Fruit fly (Drosophila melanogaster) whole organism, embryonic: Measurements from ENCODE around the gene CG10376.

Experiments used
- Bdp1 ChIP-seq: fragments of 200-800 bp; sonication (Bioruptor generic); optimal IDR thresholded peaks from 3 replicates; lab custom pipeline; 2016; ENCODE audit warnings: missing biosample characterization, missing genetic modification characterization
- BtbVII ChIP-seq: fragments of 200-800 bp; sonication (Bioruptor generic); optimal IDR thresholded peaks from 3 replicates; lab custom pipeline; 2017; ENCODE audit warnings: missing biosample characterization, mild to moderate bottlenecking, missing genetic modification characterization
- CG10366 ChIP-seq: fragments of 200-800 bp; sonication (Bioruptor generic); IDR thresholded peaks from 2 replicates; pipeline ENCODE4 v1.3.6; 2022; ENCODE audit warnings: missing biosample characterization, missing genetic modification characterization
- CG11398 ChIP-seq: fragments of 200-800 bp; sonication (Bioruptor generic); optimal IDR thresholded peaks from 2 replicates; lab custom pipeline; 2016; ENCODE audit warnings: missing biosample characterization, missing genetic modification characterization
- CG12236 ChIP-seq: fragments of 200-800 bp; sonication (Bioruptor generic); optimal IDR thresholded peaks from 2 replicates; lab custom pipeline; 2016; ENCODE audit warnings: missing biosample characterization, missing genetic modification characterization
- CG1233 ChIP-seq: fragments of 200-800 bp; sonication (Bioruptor generic); optimal IDR thresholded peaks from 4 replicates; lab custom pipeline; 2018; ENCODE audit warnings: missing biosample characterization, mild to moderate bottlenecking, missing genetic modification characterization
- CG13296 ChIP-seq: fragments of 200-800 bp; sonication (Bioruptor generic); optimal IDR thresholded peaks from 3 replicates; lab custom pipeline; 2018; ENCODE audit warnings: missing biosample characterization, mild to moderate bottlenecking, missing genetic modification characterization
- CG13424 ChIP-seq: fragments of 200-800 bp; sonication (Bioruptor generic); optimal IDR thresholded peaks from 2 replicates; lab custom pipeline; 2019; ENCODE audit warnings: missing biosample characterization, mild to moderate bottlenecking, missing genetic modification characterization, moderate library complexity
- CG4617 ChIP-seq: fragments of 200-800 bp; sonication (Bioruptor generic); optimal IDR thresholded peaks from 3 replicates; lab custom pipeline; 2016; ENCODE audit warnings: missing biosample characterization, missing genetic modification characterization, borderline replicate concordance
- CG4707 ChIP-seq: fragments of 200-800 bp; sonication (Bioruptor generic); optimal IDR thresholded peaks from 2 replicates; lab custom pipeline; 2018; ENCODE audit warnings: missing biosample characterization, mild to moderate bottlenecking, missing genetic modification characterization, moderate library complexity
- CG6272 ChIP-seq: fragments of 200-800 bp; sonication (Bioruptor generic); IDR thresholded peaks from 2 replicates; pipeline ENCODE4 v1.3.6; 2022; ENCODE audit warnings: missing biosample characterization, missing genetic modification characterization
- CG6689 ChIP-seq: fragments of 200-800 bp; sonication (Bioruptor generic); IDR thresholded peaks from 2 replicates; pipeline ENCODE4 v1.3.6; 2022; ENCODE audit warnings: missing biosample characterization, missing genetic modification characterization
- CG6791 ChIP-seq: fragments of 200-800 bp; sonication (Bioruptor generic); IDR thresholded peaks from 3 replicates; pipeline ENCODE4 v1.3.6; 2022; ENCODE audit warnings: missing biosample characterization, missing genetic modification characterization; ENCODE audit not compliant: partially characterized antibody
- CG7786 ChIP-seq: fragments of 200-800 bp; sonication (Bioruptor generic); optimal IDR thresholded peaks from 2 replicates; lab custom pipeline; 2016; ENCODE audit warnings: missing biosample characterization, missing genetic modification characterization
- CG8281 ChIP-seq: fragments of 200-800 bp; sonication (Bioruptor generic); optimal IDR thresholded peaks from 2 replicates; lab custom pipeline; 2018; ENCODE audit warnings: missing biosample characterization, mild to moderate bottlenecking, missing genetic modification characterization, moderate library complexity
- CG8478 ChIP-seq: fragments of >200 bp; optimal IDR thresholded peaks from 2 replicates; lab custom pipeline; 2018
- CG8924 ChIP-seq: fragments of 200-800 bp; optimal IDR thresholded peaks from 3 replicates; lab custom pipeline; 2019; ENCODE audit warnings: missing biosample characterization, mild to moderate bottlenecking, missing genetic modification characterization, moderate library complexity
- CG9876 ChIP-seq: fragments of 200-800 bp; sonication (Bioruptor generic); optimal IDR thresholded peaks from 2 replicates; lab custom pipeline; 2016; ENCODE audit warnings: missing biosample characterization, missing genetic modification characterization
- Dad ChIP-seq: fragments of 200-800 bp; sonication (Bioruptor generic); optimal IDR thresholded peaks from 3 replicates; lab custom pipeline; 2016; ENCODE audit warnings: missing biosample characterization, missing genetic modification characterization
- E2f1 ChIP-seq: fragments of 200-800 bp; sonication (Bioruptor generic); IDR thresholded peaks from 2 replicates; pipeline ENCODE4 v1.3.6; 2022; ENCODE audit warnings: missing biosample characterization, missing genetic modification characterization
- H2.0 ChIP-seq: fragments of 200-800 bp; sonication (Bioruptor generic); IDR thresholded peaks from 2 replicates; pipeline ENCODE4 v1.3.6; 2022; ENCODE audit warnings: missing biosample characterization, missing genetic modification characterization
- Med ChIP-seq: fragments of 200-800 bp; sonication (Bioruptor generic); peaks from one replicate; lab custom pipeline; 2016; ENCODE audit warnings: missing biosample characterization, missing genetic modification characterization, mild to moderate bottlenecking, inconsistent platforms, moderate library complexity
- NC2β ChIP-seq: fragments of 200-800 bp; sonication (Bioruptor generic); optimal IDR thresholded peaks from 2 replicates; lab custom pipeline; 2016; ENCODE audit warnings: missing biosample characterization, missing genetic modification characterization
- Spps ChIP-seq: fragments of 200-800 bp; sonication (Bioruptor generic); optimal IDR thresholded peaks from 2 replicates; lab custom pipeline; 2018; ENCODE audit warnings: missing biosample characterization, mild to moderate bottlenecking, missing genetic modification characterization
- Trl ChIP-seq, 3 experiments: fragments of >200 bp in 2 of 3; fragments of 200-800 bp in 1 of 3; sonication (Bioruptor generic) in 1 of 3; optimal IDR thresholded peaks; 2 replicates in 1 of 3; 3 replicates in 2 of 3; lab custom pipeline; 2016 to 2017; ENCODE audit warnings: missing biosample characterization in 1 of 3, missing genetic modification characterization in 1 of 3
- ap ChIP-seq: fragments of 200-800 bp; sonication (Bioruptor generic); IDR thresholded peaks from 2 replicates; pipeline ENCODE4 v1.3.6; 2022; ENCODE audit warnings: missing biosample characterization, missing genetic modification characterization
- az2 ChIP-seq: fragments of 200-800 bp; sonication (Bioruptor generic); optimal IDR thresholded peaks from 3 replicates; lab custom pipeline; 2016; ENCODE audit warnings: missing biosample characterization, missing genetic modification characterization
- bigmax ChIP-seq: fragments of 200-800 bp; sonication (Bioruptor generic); optimal IDR thresholded peaks from 2 replicates; lab custom pipeline; 2018; ENCODE audit warnings: missing biosample characterization, mild to moderate bottlenecking, missing genetic modification characterization
- br ChIP-seq: fragments of >200 bp; optimal IDR thresholded peaks from 2 replicates; lab custom pipeline; 2017
- btn ChIP-seq: fragments of 200-800 bp; sonication (Bioruptor generic); optimal IDR thresholded peaks from 2 replicates; lab custom pipeline; 2016; ENCODE audit warnings: missing biosample characterization, missing genetic modification characterization
- ci ChIP-seq: fragments of 200-800 bp; sonication (Bioruptor generic); IDR thresholded peaks from 3 replicates; pipeline ENCODE4 v1.3.6; 2022; ENCODE audit warnings: missing biosample characterization, missing genetic modification characterization
- emc ChIP-seq: fragments of 200-800 bp; sonication (Bioruptor generic); optimal IDR thresholded peaks from 2 replicates; lab custom pipeline; 2016; ENCODE audit warnings: missing biosample characterization, missing genetic modification characterization
- h ChIP-seq: fragments of >200 bp; optimal IDR thresholded peaks from 2 replicates; lab custom pipeline; 2017
- her ChIP-seq: fragments of 200-800 bp; sonication (Bioruptor generic); optimal IDR thresholded peaks from 2 replicates; lab custom pipeline; 2016; ENCODE audit warnings: missing biosample characterization, missing genetic modification characterization
- kay ChIP-seq: fragments of 200-800 bp; sonication (Bioruptor generic); optimal IDR thresholded peaks from 2 replicates; lab custom pipeline; 2016; ENCODE audit warnings: missing biosample characterization, missing genetic modification characterization
- kni ChIP-seq: fragments of 200-800 bp; sonication (Bioruptor generic); optimal IDR thresholded peaks from 3 replicates; lab custom pipeline; 2017; ENCODE audit warnings: mild to moderate bottlenecking, missing biosample characterization, missing genetic modification reagents, missing genetic modification characterization
- lilli ChIP-seq: fragments of 200-800 bp; sonication (Bioruptor generic); optimal IDR thresholded peaks from 3 replicates; lab custom pipeline; 2016; ENCODE audit warnings: missing biosample characterization, missing genetic modification characterization
- lmd ChIP-seq: fragments of 200-800 bp; sonication (Bioruptor generic); IDR thresholded peaks from 2 replicates; pipeline ENCODE4 v1.3.6; 2022; ENCODE audit warnings: missing biosample characterization, missing genetic modification characterization
- lola ChIP-seq, 3 experiments: fragments of >200 bp in 2 of 3; fragments of 200-800 bp in 1 of 3; sonication (Bioruptor generic) in 1 of 3; optimal IDR thresholded peaks; 2 replicates each; lab custom pipeline; 2017 to 2019; ENCODE audit warnings: missing biosample characterization in 3 of 3, missing genetic modification characterization in 3 of 3, mild to moderate bottlenecking in 1 of 3, moderate library complexity in 1 of 3
- nerfin-2 ChIP-seq: fragments of 200-800 bp; sonication (Bioruptor generic); IDR thresholded peaks from 2 replicates; pipeline ENCODE4 v1.3.6; 2022; ENCODE audit warnings: missing biosample characterization, missing genetic modification characterization; ENCODE audit not compliant: partially characterized antibody
- p53 ChIP-seq: fragments of 200-800 bp; sonication (Bioruptor generic); optimal IDR thresholded peaks from 2 replicates; lab custom pipeline; 2016; ENCODE audit warnings: missing biosample characterization, missing genetic modification characterization
- phol ChIP-seq: fragments of 200-800 bp; sonication (Bioruptor generic); optimal IDR thresholded peaks from 3 replicates; lab custom pipeline; 2018; ENCODE audit warnings: missing biosample characterization, mild to moderate bottlenecking, missing genetic modification characterization, moderate library complexity
- pros ChIP-seq: fragments of 200-800 bp; sonication (Bioruptor generic); optimal IDR thresholded peaks from 3 replicates; lab custom pipeline; 2019; ENCODE audit warnings: missing biosample characterization, mild to moderate bottlenecking, missing genetic modification characterization, moderate library complexity
- row ChIP-seq: fragments of 200-800 bp; sonication (Bioruptor generic); IDR thresholded peaks from 3 replicates; pipeline ENCODE4 v1.3.6; 2022; ENCODE audit warnings: missing biosample characterization, missing genetic modification characterization
- slbo ChIP-seq: fragments of 200-800 bp; sonication (Bioruptor generic); IDR thresholded peaks from 2 replicates; pipeline ENCODE4 v1.3.6; 2022; ENCODE audit warnings: missing biosample characterization, missing genetic modification characterization
- tap ChIP-seq: fragments of 200-800 bp; optimal IDR thresholded peaks from 3 replicates; lab custom pipeline; 2019; ENCODE audit warnings: missing biosample characterization, mild to moderate bottlenecking, missing genetic modification characterization, moderate library complexity
- tgo ChIP-seq: fragments of 200-800 bp; sonication (Bioruptor generic); IDR thresholded peaks from 3 replicates; pipeline ENCODE4 v1.3.6; 2022; ENCODE audit warnings: missing biosample characterization, missing genetic modification characterization
- tna ChIP-seq: fragments of 200-800 bp; sonication (Bioruptor generic); IDR thresholded peaks from 2 replicates; pipeline ENCODE4 v1.3.6; 2022; ENCODE audit warnings: missing biosample characterization, missing genetic modification characterization; ENCODE audit not compliant: partially characterized antibody
- wek ChIP-seq: fragments of 200-800 bp; sonication (Bioruptor generic); optimal IDR thresholded peaks from 3 replicates; lab custom pipeline; 2018; ENCODE audit warnings: missing biosample characterization, mild to moderate bottlenecking, missing genetic modification characterization, moderate library complexity

CG10376 gene

dm6 chr2L:18676948-18677820 lies 25.7 kb downstream of the CG10376 start, which contains the start of the genes Mst36Fa and CG31751 (continued):
- TF ChIP-seq CG7786 (peak; percentile 76), phol (tag; lab: Kevin White, UChicago) (peak; percentile 9), CG6272 (GFP tag; lab: Robert Waterston, UW) (no peak), Med (peak; percentile 94), H2.0 (GFP tag; lab: Robert Waterston, UW) (no peak), CG6689 (GFP tag; lab: Robert Waterston, UW) (peak; percentile 40; the same call in 1 of the 2 replicates), row (GFP tag; lab: Robert Waterston, UW) (peak; percentile 42; the same call in 1 of the 3 replicates), kay (GFP tag; lab: Kevin White, UChicago) (peak; percentile 28), Trl (optimal IDR thresholded peaks at IDR 0.05; lab: Kevin White, UChicago) (no peak), Trl (GFP tag; optimal IDR thresholded peaks at IDR 0.05; lab: Kevin White, UChicago) (peak; percentile 85), p53 (GFP tag; lab: Kevin White, UChicago) (peak; percentile 63), CG13424 (tag; lab: Kevin White, UChicago) (peak; percentile 67), BtbVII (peak; percentile 88), kni (GFP tag; lab: Kevin White, UChicago) (peak; percentile 93), CG1233 (GFP tag; lab: Kevin White, UChicago) (peak; percentile 87), CG12236 (peak; percentile 83), CG6791 (GFP tag; lab: Robert Waterston, UW) (no peak), slbo (GFP tag; lab: Robert Waterston, UW) (peak; percentile 45), CG4617 (GFP tag; lab: Kevin White, UChicago) (peak; percentile 69), CG9876 (GFP tag; lab: Kevin White, UChicago) (peak; percentile 50), az2 (GFP tag; lab: Kevin White, UChicago) (peak; percentile 38), Dad (GFP tag; lab: Kevin White, UChicago) (peak; percentile 70), Bdp1 (GFP tag; lab: Kevin White, UChicago) (peak; percentile 76), her (GFP tag; lab: Kevin White, UChicago) (peak; percentile 80), E2f1 (GFP tag; lab: Robert Waterston, UW) (0 out of 2 replicates have a peak, but pooled peaks have one; percentile 42), wek (GFP tag; lab: Kevin White, UChicago) (peak; percentile 88), CG8281 (peak; percentile 64), CG8478 (no peak), pros (GFP tag; lab: Kevin White, UChicago) (no peak), ci (GFP tag; lab: Robert Waterston, UW) (peak; percentile 83), lola (GFP tag; optimal IDR thresholded peaks at IDR 0.05; lab: Kevin White, UChicago) (peak in 1 of 3 experiments; percentile 34), nerfin-2 (GFP tag; lab: Robert Waterston, UW) (peak; percentile 39; the same call in 1 of the 2 replicates), ap (GFP tag; lab: Robert Waterston, UW) (no peak), bigmax (no peak), h (lab: Kevin White, UChicago) (no peak), NC2β (GFP tag; lab: Kevin White, UChicago) (peak; percentile 72), tna (GFP tag; lab: Robert Waterston, UW) (no peak), btn (GFP tag; lab: Kevin White, UChicago) (peak; percentile 68), CG8924 (tag; lab: Kevin White, UChicago) (peak; percentile 75), CG13296 (peak; percentile 89), Spps (no peak), CG10366 (peak; percentile 28; the same call in 1 of the 2 replicates), tgo (GFP tag; lab: Robert Waterston, UW) (peak; percentile 28; the same call in 1 of the 3 replicates), br (lab: Kevin White, UChicago) (no peak), emc (GFP tag; lab: Kevin White, UChicago) (no peak), CG4707 (GFP tag; lab: Kevin White, UChicago) (peak; percentile 77), lmd (GFP tag; lab: Robert Waterston, UW) (peak; percentile 39; the same call in 1 of the 2 replicates), CG11398 (GFP tag; lab: Kevin White, UChicago) (peak; percentile 81), tap (peak; percentile 63), lilli (GFP tag; lab: Kevin White, UChicago) (peak; percentile 29)
